Worm (Caenorhabditis elegans) whole organism, L1 larva: ENCODE results near the gene sqst-5.

Experiments
- C34B4.2 ChIP-seq: sonication (generic microtip); optimal IDR thresholded peaks from 2 replicates; lab custom pipeline; 2017; ENCODE audit warnings: mild to moderate bottlenecking, missing genetic modification characterization, missing compliant biosample characterization
- Y116A8C.19 ChIP-seq: sonication (generic microtip); optimal IDR thresholded peaks from 2 replicates; lab custom pipeline; 2016; ENCODE audit warnings: missing compliant biosample characterization, missing genetic modification characterization, borderline replicate concordance
- aha-1 ChIP-seq: fragments of 150-350 bp; optimal IDR thresholded peaks from 2 replicates; lab custom pipeline; 2014; ENCODE audit warnings: missing biosample characterization, missing genetic modification characterization
- alr-1 ChIP-seq: fragments of 200-800 bp; sonication (Bioruptor generic); optimal IDR thresholded peaks from 2 replicates; lab custom pipeline; 2018; ENCODE audit warnings: borderline replicate concordance, mild to moderate bottlenecking, missing genetic modification characterization, missing compliant biosample characterization
- ama-1 ChIP-seq: fragments of 150-350 bp; optimal IDR thresholded peaks from 2 replicates; lab custom pipeline; 2014
- blmp-1 ChIP-seq: fragments of 150-350 bp; optimal IDR thresholded peaks from 2 replicates; lab custom pipeline; 2014; ENCODE audit warnings: missing biosample characterization, missing genetic modification characterization
- ceh-8 ChIP-seq: fragments of 200-800 bp; sonication (Bioruptor generic); optimal IDR thresholded peaks from 2 replicates; lab custom pipeline; 2018; ENCODE audit warnings: mild to moderate bottlenecking, missing genetic modification characterization, moderate library complexity, missing compliant biosample characterization
- efl-1 ChIP-seq, 4 experiments: fragments of 150-350 bp; optimal IDR thresholded peaks in 3 of 4; peaks in 1 of 4; 1 replicate in 1 of 4; 2 replicates in 3 of 4; lab custom pipeline; 2014; ENCODE audit warnings: missing biosample characterization in 2 of 4, missing genetic modification characterization in 2 of 4, missing genetic modification reagents in 2 of 4
- egl-13 ChIP-seq: sonication (generic microtip); optimal IDR thresholded peaks from 2 replicates; lab custom pipeline; 2016; ENCODE audit warnings: missing genotype, missing genetic modification reagents, missing genetic modification characterization, missing compliant biosample characterization
- elt-2 ChIP-seq: sonication (generic microtip); optimal IDR thresholded peaks from 2 replicates; lab custom pipeline; 2016; ENCODE audit warnings: missing genetic modification characterization, mild to moderate bottlenecking, inconsistent platforms, missing compliant biosample characterization, missing genetic modification reagents
- ets-5 ChIP-seq: fragments of 200-800 bp; sonication (Bioruptor generic); IDR thresholded peaks from 2 replicates; pipeline ENCODE4 v1.3.6; 2022; ENCODE audit warnings: missing genetic modification characterization, missing compliant biosample characterization
- hlh-17 ChIP-seq: fragments of 200-800 bp; sonication (Bioruptor generic); optimal IDR thresholded peaks from 2 replicates; lab custom pipeline; 2018; ENCODE audit warnings: missing genetic modification characterization, mild to moderate bottlenecking, missing compliant biosample characterization, moderate library complexity, borderline replicate concordance
- irx-1 ChIP-seq: sonication (generic microtip); optimal IDR thresholded peaks from 2 replicates; lab custom pipeline; 2016; ENCODE audit warnings: missing genetic modification characterization, missing compliant biosample characterization
- isw-1 ChIP-seq: fragments of 200-800 bp; sonication (Bioruptor generic); IDR thresholded peaks from 2 replicates; pipeline ENCODE4 v1.3.6; 2022; ENCODE audit warnings: missing genetic modification characterization, missing compliant biosample characterization
- lin-13 ChIP-seq: fragments of 150-350 bp; optimal IDR thresholded peaks from 2 replicates; lab custom pipeline; 2014; ENCODE audit warnings: missing biosample characterization, missing genetic modification reagents, missing genetic modification characterization
- lin-35 ChIP-seq, 2 experiments: fragments of 150-350 bp; optimal IDR thresholded peaks; 2 replicates each; lab custom pipeline; 2014; ENCODE audit warnings: missing biosample characterization in 2 of 2, missing genetic modification characterization in 2 of 2, missing genetic modification reagents in 2 of 2
- mab-9 ChIP-seq: fragments of 200-800 bp; sonication (Bioruptor generic); IDR thresholded peaks from 2 replicates; pipeline ENCODE4 v1.3.6; 2022; ENCODE audit warnings: missing genetic modification reagents, missing genetic modification characterization, missing compliant biosample characterization
- mep-1 ChIP-seq: fragments of 150-350 bp; optimal IDR thresholded peaks from 2 replicates; lab custom pipeline; 2014; ENCODE audit warnings: missing biosample characterization, missing genetic modification characterization
- nhr-12 ChIP-seq: sonication (generic microtip); optimal IDR thresholded peaks from 2 replicates; lab custom pipeline; 2017; ENCODE audit warnings: missing biosample characterization, missing genetic modification characterization
- nhr-19 ChIP-seq: fragments of 200-800 bp; sonication (Bioruptor generic); conservative IDR thresholded peaks from 2 replicates; pipeline ENCODE4 v1.3.6; 2022; ENCODE audit warnings: missing genetic modification characterization, missing compliant biosample characterization
- nhr-20 ChIP-seq: sonication (generic microtip); optimal IDR thresholded peaks from 2 replicates; lab custom pipeline; 2016; ENCODE audit warnings: mild to moderate bottlenecking, missing genetic modification characterization, missing compliant biosample characterization
- nhr-28 ChIP-seq: fragments of 150-350 bp; optimal IDR thresholded peaks from 2 replicates; lab custom pipeline; 2014; ENCODE audit warnings: missing biosample characterization, missing genetic modification characterization
- nhr-71 ChIP-seq: sonication (generic microtip); optimal IDR thresholded peaks from 2 replicates; lab custom pipeline; 2016; ENCODE audit warnings: mild to moderate bottlenecking, missing genetic modification characterization, moderate library complexity, missing compliant biosample characterization
- nhr-76 ChIP-seq: sonication (generic microtip); optimal IDR thresholded peaks from 2 replicates; lab custom pipeline; 2017; ENCODE audit warnings: missing biosample characterization, missing genetic modification characterization
- nhr-84 ChIP-seq: sonication (generic microtip); optimal IDR thresholded peaks from 2 replicates; lab custom pipeline; 2017; ENCODE audit warnings: missing biosample characterization, missing genetic modification characterization
- nhr-85 ChIP-seq: sonication (generic microtip); peaks from one replicate; lab custom pipeline; 2016; ENCODE audit warnings: missing genetic modification characterization, inconsistent platforms, missing compliant biosample characterization
- pqm-1 ChIP-seq: sonication (generic microtip); optimal IDR thresholded peaks from 3 replicates; lab custom pipeline; 2017; ENCODE audit warnings: missing biosample characterization, missing genetic modification characterization
- snu-23 ChIP-seq: sonication (generic microtip); optimal IDR thresholded peaks from 2 replicates; lab custom pipeline; 2016; ENCODE audit warnings: missing genetic modification characterization, missing compliant biosample characterization
- sptf-1 ChIP-seq: fragments of 150-350 bp; optimal IDR thresholded peaks from 2 replicates; lab custom pipeline; 2014; ENCODE audit warnings: missing biosample characterization, missing genetic modification characterization
- sup-37 ChIP-seq: fragments of 200-800 bp; sonication (Bioruptor generic); optimal IDR thresholded peaks from 2 replicates; lab custom pipeline; 2018; ENCODE audit warnings: mild to moderate bottlenecking, missing genetic modification characterization, missing compliant biosample characterization
- swsn-7 ChIP-seq: sonication (generic microtip); optimal IDR thresholded peaks from 2 replicates; lab custom pipeline; 2016; ENCODE audit warnings: missing genetic modification characterization, missing compliant biosample characterization
- unc-130 ChIP-seq: fragments of 150-350 bp; optimal IDR thresholded peaks from 2 replicates; lab custom pipeline; 2017; ENCODE audit warnings: missing biosample characterization, missing genetic modification characterization, inconsistent platforms
- unc-98 ChIP-seq: fragments of 200-800 bp; sonication (Bioruptor generic); IDR thresholded peaks from 2 replicates; pipeline ENCODE4 v1.3.6; 2022; ENCODE audit warnings: missing genetic modification characterization, missing compliant biosample characterization
- ztf-11 ChIP-seq, 2 experiments: sonication (generic microtip); optimal IDR thresholded peaks; 2 replicates each; lab custom pipeline; 2016 to 2017; ENCODE audit warnings: missing genetic modification characterization in 2 of 2, missing biosample characterization in 1 of 2, missing compliant biosample characterization in 1 of 2

sqst-5 gene

ce11 chrIII:188426-188888 is 41.0 kb upstream of the sqst-5 start, which contains the start of gene ubc-20 (continued):
- TF ChIP-seq nhr-84 (tag; lab: Kevin White, UChicago) (no peak), nhr-12 (tag; lab: Kevin White, UChicago) (no peak), ets-5 (GFP tag; lab: Robert Waterston, UW) (no peak), nhr-85 (peak; percentile 75), Y116A8C.19 (tag; lab: Kevin White, UChicago) (no peak), nhr-28 (tag; lab: Kevin White, UChicago) (no peak), lin-35 (GFP tag; optimal IDR thresholded peaks at IDR 0.05; lab: Kevin White, UChicago) (peak; percentile 17 to 61), aha-1 (no peak), unc-130 (tag; lab: Kevin White, UChicago) (no peak), mab-9 (GFP tag; lab: Robert Waterston, UW) (no peak), irx-1 (tag; lab: Kevin White, UChicago) (peak; percentile 38), nhr-71 (peak; percentile 38), swsn-7 (tag; lab: Kevin White, UChicago) (peak; percentile 3), nhr-20 (tag; lab: Kevin White, UChicago) (no peak), hlh-17 (GFP tag; lab: Kevin White, UChicago) (no peak), snu-23 (GFP tag; lab: Kevin White, UChicago) (peak; percentile 48)

DNA sequence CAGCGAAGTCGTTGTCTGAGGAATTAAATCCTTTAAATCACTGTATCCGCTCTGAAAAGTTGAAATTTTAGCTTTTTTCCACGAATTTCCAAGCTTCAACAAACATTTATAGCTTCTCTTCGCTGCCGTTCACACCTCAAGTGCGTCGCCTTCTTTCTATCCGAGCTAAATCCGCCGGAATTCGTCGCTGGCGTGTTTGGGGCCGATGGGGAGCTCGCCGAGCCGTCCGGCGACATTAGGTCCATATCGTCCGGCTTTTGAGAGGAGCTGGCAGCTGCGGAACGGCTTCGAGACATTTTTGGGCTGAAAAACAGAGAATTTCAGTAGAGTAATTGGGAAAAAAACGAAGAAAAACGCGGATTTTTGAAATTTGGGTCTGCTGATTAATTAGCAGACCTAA is 40.4 kb upstream of the sqst-5 start, which contains the start of gene mxl-2:
Gene mxl-2 (minus strand): TSS at position 303 of the 400 bp plus-strand sequence.
- TF ChIP-seq nhr-19 (GFP tag; lab: Robert Waterston, UW) = no peak
- no peak for TF ChIP-seq efl-1 (optimal IDR thresholded peaks at IDR 0.05; lab: Kevin White, UChicago)
- TF ChIP-seq efl-1 (GFP tag; optimal IDR thresholded peaks at IDR 0.05 in 1 of 2; lab: Kevin White, UChicago) = peak in 1 of 2 experiments; percentile 22

- TF ChIP-seq efl-1 (optimal IDR thresholded peaks at IDR 0.05; lab: Kevin White, UChicago) (no peak), efl-1 (GFP tag; optimal IDR thresholded peaks at IDR 0.05 in 1 of 2; lab: Kevin White, UChicago) (peak in 1 of 2 experiments; percentile 64), lin-35 (GFP tag; optimal IDR thresholded peaks at IDR 0.05; lab: Kevin White, UChicago) (no peak), ztf-11 (tag; optimal IDR thresholded peaks at IDR 0.05; lab: Kevin White, UChicago) (no peak), aha-1 (no peak)
Observed at ce11 chrIII:184335-184734, 36.9 kb upstream of the sqst-5 start.

- no peak for TF ChIP-seq nhr-28 (tag; lab: Kevin White, UChicago)
- TF ChIP-seq elt-2 = peak; percentile 39
Observed at ce11 chrIII:183072-183471, 35.7 kb upstream of the sqst-5 start.

DNA sequence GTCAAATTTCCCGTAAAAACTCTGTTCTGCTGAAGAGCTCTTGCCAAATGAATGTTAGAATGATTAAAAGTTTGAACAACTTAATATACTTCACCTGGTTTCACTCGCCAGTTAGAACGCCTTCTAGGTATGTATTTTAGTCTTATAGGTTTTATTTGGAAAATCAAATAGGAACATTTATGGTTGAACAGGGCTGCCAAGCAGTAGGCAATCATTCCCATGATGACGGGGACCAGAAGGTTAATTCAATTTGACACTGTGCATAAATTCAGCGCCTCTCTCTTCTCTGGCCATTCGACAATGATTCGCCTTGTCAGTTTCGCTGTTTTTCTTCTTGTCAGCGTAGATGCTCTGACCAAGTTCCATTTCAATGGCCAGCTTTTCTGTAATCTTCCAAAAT is 34.7 kb upstream of the sqst-5 start, which contains the start of gene F40G9.15:
Gene F40G9.15 (plus strand): TSS at position 301 of the 400 bp plus-strand sequence.
- TF ChIP-seq isw-1 (GFP tag; lab: Robert Waterston, UW) (no peak), nhr-76 (no peak), snu-23 (GFP tag; lab: Kevin White, UChicago) (no peak), egl-13 (tag; lab: Kevin White, UChicago) (no peak), ama-1 (lab: Kevin White, UChicago) (no peak), alr-1 (no peak), sptf-1 (tag; lab: Kevin White, UChicago) (no peak), blmp-1 (no peak), ceh-8 (GFP tag; lab: Kevin White, UChicago) (no peak)
- TF ChIP-seq, all 84 proteins: peak for 0

- TF ChIP-seq mep-1 (no peak), C34B4.2 (tag; lab: Kevin White, UChicago) (no peak), unc-98 (no peak), lin-13 (GFP tag; lab: Kevin White, UChicago) (no peak), pqm-1 (tag; lab: Kevin White, UChicago) (no peak), sup-37 (GFP tag; lab: Kevin White, UChicago) (no peak)
Observed at ce11 chrIII:180963-181362, 33.5 kb upstream of the sqst-5 start, which contains the start of gene F40G9.5. Gene F40G9.5 (plus strand): TSS chrIII:181263.
